Worm (Caenorhabditis elegans) whole organism, L4 larva: ENCODE measurements around the gene mlc-7.
A peak's percentile ranks its signal among the peaks of the same experiment; 100 is the strongest.

Source experiments
- F10B5.3 ChIP-seq: sonication (generic microtip); optimal IDR thresholded peaks from 2 replicates; lab custom pipeline; 2016; ENCODE audit warnings: mild to moderate bottlenecking, missing genetic modification characterization, missing compliant biosample characterization
- F49E8.2 ChIP-seq: sonication (generic microtip); optimal IDR thresholded peaks from 2 replicates; lab custom pipeline; 2016; ENCODE audit warnings: missing compliant biosample characterization, mild to moderate bottlenecking, missing genetic modification characterization, borderline replicate concordance
- T26A8.4 ChIP-seq: fragments of 200-800 bp; sonication (Bioruptor generic); IDR thresholded peaks from 2 replicates; pipeline ENCODE4 v1.3.6; 2022; ENCODE audit warnings: missing genetic modification characterization, missing compliant biosample characterization
- Y48G9A.11 ChIP-seq: fragments of 200-800 bp; sonication (Bioruptor generic); IDR thresholded peaks from 2 replicates; pipeline ENCODE4 v1.3.6; 2022; ENCODE audit warnings: missing genetic modification reagents, missing genetic modification characterization, missing compliant biosample characterization
- Y75B8A.6 ChIP-seq: fragments of 200-800 bp; sonication (Bioruptor generic); IDR thresholded peaks from 2 replicates; pipeline ENCODE4 v1.3.6; 2022; ENCODE audit warnings: missing genetic modification reagents, missing genetic modification characterization, missing compliant biosample characterization
- aha-1 ChIP-seq: fragments of 150-350 bp; peaks from one replicate; lab custom pipeline; 2014; ENCODE audit warnings: missing biosample characterization, missing genetic modification characterization
- aly-2 ChIP-seq: sonication (generic microtip); optimal IDR thresholded peaks from 2 replicates; lab custom pipeline; 2018; ENCODE audit warnings: missing biosample characterization, missing genetic modification characterization
- arid-1 ChIP-seq: fragments of 200-800 bp; sonication (Bioruptor generic); conservative IDR thresholded peaks from 2 replicates; pipeline ENCODE4 v1.3.6; 2022; ENCODE audit warnings: missing genetic modification reagents, missing genetic modification characterization, missing compliant biosample characterization
- attf-4 ChIP-seq: sonication (generic microtip); optimal IDR thresholded peaks from 3 replicates; lab custom pipeline; 2017; ENCODE audit warnings: missing biosample characterization, missing genetic modification characterization
- ceh-28 ChIP-seq: fragments of 150-350 bp; optimal IDR thresholded peaks from 2 replicates; lab custom pipeline; 2014; ENCODE audit warnings: missing biosample characterization, missing genetic modification reagents, missing genetic modification characterization
- daf-16 ChIP-seq, 3 experiments: sonication (generic microtip); optimal IDR thresholded peaks; 2 replicates each; lab custom pipeline; 2016 to 2017; ENCODE audit warnings: missing genetic modification characterization in 3 of 3, missing genetic modification reagents in 3 of 3, mild to moderate bottlenecking in 2 of 3, missing compliant biosample characterization in 2 of 3, missing biosample characterization in 1 of 3, moderate library complexity in 1 of 3
- dmd-6 ChIP-seq: fragments of 200-800 bp; sonication (Bioruptor generic); IDR thresholded peaks from 2 replicates; pipeline ENCODE4 v1.3.6; 2022; ENCODE audit warnings: missing genetic modification reagents, missing genetic modification characterization, missing compliant biosample characterization
- dmd-8 ChIP-seq: fragments of 200-800 bp; sonication (Bioruptor generic); IDR thresholded peaks from 2 replicates; pipeline ENCODE4 v1.3.6; 2022; ENCODE audit warnings: missing genetic modification characterization, missing compliant biosample characterization
- dmd-9 ChIP-seq: fragments of 200-800 bp; sonication (Bioruptor generic); IDR thresholded peaks from 2 replicates; pipeline ENCODE4 v1.3.6; 2022; ENCODE audit warnings: missing genetic modification reagents, missing genetic modification characterization, missing compliant biosample characterization
- duxl-1 ChIP-seq: sonication (generic microtip); optimal IDR thresholded peaks from 2 replicates; lab custom pipeline; 2016; ENCODE audit warnings: mild to moderate bottlenecking, missing genetic modification characterization, moderate library complexity, missing compliant biosample characterization; ENCODE audit not compliant: poor library complexity
- hlh-11 ChIP-seq: fragments of 200-800 bp; sonication (Bioruptor generic); optimal IDR thresholded peaks from 2 replicates; lab custom pipeline; 2018; ENCODE audit warnings: mild to moderate bottlenecking, missing genetic modification characterization, missing compliant biosample characterization
- hmg-1.1 ChIP-seq: fragments of 200-800 bp; sonication (Bioruptor generic); IDR thresholded peaks from 2 replicates; pipeline ENCODE4 v1.3.6; 2022; ENCODE audit warnings: missing genetic modification reagents, missing genetic modification characterization, missing compliant biosample characterization
- lin-1 ChIP-seq: fragments of 200-800 bp; sonication (Bioruptor generic); IDR thresholded peaks from 2 replicates; pipeline ENCODE4 v1.3.6; 2022; ENCODE audit warnings: missing genetic modification reagents, missing genetic modification characterization, missing compliant biosample characterization
- lin-13 ChIP-seq: fragments of 150-350 bp; optimal IDR thresholded peaks from 2 replicates; lab custom pipeline; 2014; ENCODE audit warnings: missing biosample characterization, missing genetic modification reagents, missing genetic modification characterization
- lin-29 ChIP-seq: fragments of 200-800 bp; sonication (Bioruptor generic); IDR thresholded peaks from 2 replicates; pipeline ENCODE4 v1.3.6; 2022; ENCODE audit warnings: missing genetic modification reagents, missing genetic modification characterization, missing compliant biosample characterization
- lin-38 ChIP-seq: fragments of 200-800 bp; sonication (Bioruptor generic); IDR thresholded peaks from 2 replicates; pipeline ENCODE4 v1.3.6; 2022; ENCODE audit warnings: missing genetic modification reagents, missing genetic modification characterization, missing compliant biosample characterization
- lin-39 ChIP-seq: fragments of 150-350 bp; optimal IDR thresholded peaks from 2 replicates; lab custom pipeline; 2014; ENCODE audit warnings: missing biosample characterization, missing genetic modification reagents, missing genetic modification characterization
- lsy-2 ChIP-seq, 2 experiments: fragments of 150-350 bp in 1 of 2; sonication (generic microtip) in 1 of 2; optimal IDR thresholded peaks; 2 replicates each; lab custom pipeline; 2014 to 2017; ENCODE audit warnings: missing biosample characterization in 2 of 2, missing genetic modification characterization in 2 of 2
- madf-9 ChIP-seq: fragments of 200-800 bp; sonication (Bioruptor generic); conservative IDR thresholded peaks from 2 replicates; pipeline ENCODE4 v1.3.6; 2022; ENCODE audit warnings: missing genetic modification reagents, missing genetic modification characterization, missing compliant biosample characterization
- mdl-1 ChIP-seq, 2 experiments: fragments of 150-350 bp in 1 of 2; sonication (generic microtip) in 1 of 2; optimal IDR thresholded peaks; 2 replicates each; lab custom pipeline; 2014 to 2017; ENCODE audit warnings: missing biosample characterization in 2 of 2, missing genetic modification characterization in 2 of 2
- mdt-29 ChIP-seq: fragments of 200-800 bp; sonication (Bioruptor generic); IDR thresholded peaks from 2 replicates; pipeline ENCODE4 v1.3.6; 2022; ENCODE audit warnings: missing genetic modification reagents, missing genetic modification characterization, missing compliant biosample characterization
- nhr-10 ChIP-seq: fragments of 150-350 bp; optimal IDR thresholded peaks from 2 replicates; lab custom pipeline; 2014; ENCODE audit warnings: missing biosample characterization, missing genetic modification characterization
- nhr-111 ChIP-seq: fragments of 200-800 bp; sonication (Bioruptor generic); optimal IDR thresholded peaks from 2 replicates; lab custom pipeline; 2018; ENCODE audit warnings: mild to moderate bottlenecking, missing genetic modification characterization, missing compliant biosample characterization
- nhr-25 ChIP-seq: sonication (generic microtip); optimal IDR thresholded peaks from 2 replicates; lab custom pipeline; 2017; ENCODE audit warnings: missing genetic modification characterization, mild to moderate bottlenecking, missing compliant biosample characterization, antibody characterized with exemption, moderate library complexity, borderline replicate concordance; ENCODE audit not compliant: insufficient read depth
- nhr-28 ChIP-seq: fragments of 150-350 bp; optimal IDR thresholded peaks from 2 replicates; lab custom pipeline; 2014; ENCODE audit warnings: missing biosample characterization, missing genetic modification characterization
- nhr-42 ChIP-seq: fragments of 200-800 bp; sonication (Bioruptor generic); IDR thresholded peaks from 2 replicates; pipeline ENCODE4 v1.3.6; 2022; ENCODE audit warnings: missing genetic modification characterization, missing compliant biosample characterization
- nhr-6 ChIP-seq: fragments of 150-350 bp; optimal IDR thresholded peaks from 2 replicates; lab custom pipeline; 2014; ENCODE audit warnings: missing biosample characterization, missing genetic modification characterization
- nhr-77 ChIP-seq: fragments of 150-350 bp; optimal IDR thresholded peaks from 2 replicates; lab custom pipeline; 2014; ENCODE audit warnings: missing biosample characterization, missing genetic modification characterization
- pha-4 ChIP-seq, 2 experiments: fragments of 150-350 bp in 1 of 2; fragments of 200-800 bp in 1 of 2; sonication (Bioruptor generic) in 1 of 2; IDR thresholded peaks in 1 of 2; optimal IDR thresholded peaks in 1 of 2; 2 replicates each; pipeline versions ENCODE4 v1.3.6 to Lab custom; 2014 to 2022; ENCODE audit warnings: missing genetic modification characterization in 2 of 2, missing genetic modification reagents in 2 of 2, missing biosample characterization in 1 of 2, missing compliant biosample characterization in 1 of 2
- pqm-1 ChIP-seq: sonication (generic microtip); optimal IDR thresholded peaks from 2 replicates; lab custom pipeline; 2017; ENCODE audit warnings: missing biosample characterization, missing genetic modification characterization
- rbr-2 ChIP-seq: sonication (generic microtip); optimal IDR thresholded peaks from 2 replicates; lab custom pipeline; 2016; ENCODE audit warnings: missing genotype, missing genetic modification characterization, missing compliant biosample characterization
- saeg-2 ChIP-seq: fragments of 200-800 bp; sonication (Bioruptor generic); IDR thresholded peaks from 2 replicates; pipeline ENCODE4 v1.3.6; 2022; ENCODE audit warnings: missing genetic modification reagents, missing genetic modification characterization, missing compliant biosample characterization
- sdz-12 ChIP-seq: fragments of 200-800 bp; sonication (Bioruptor generic); optimal IDR thresholded peaks from 2 replicates; lab custom pipeline; 2018; ENCODE audit warnings: mild to moderate bottlenecking, missing genetic modification characterization, missing compliant biosample characterization
- skn-1 ChIP-seq: fragments of 150-350 bp; optimal IDR thresholded peaks from 2 replicates; lab custom pipeline; 2014; ENCODE audit warnings: missing biosample characterization, missing genetic modification characterization
- snpc-1.2 ChIP-seq: fragments of 200-800 bp; sonication (Bioruptor generic); IDR thresholded peaks from 2 replicates; pipeline ENCODE4 v1.3.6; 2022; ENCODE audit warnings: missing genetic modification reagents, missing genetic modification characterization, missing compliant biosample characterization
- tag-97 ChIP-seq: fragments of 200-800 bp; sonication (Bioruptor generic); IDR thresholded peaks from 2 replicates; pipeline ENCODE4 v1.3.6; 2022; ENCODE audit warnings: missing genetic modification characterization, missing compliant biosample characterization
- tra-1 ChIP-seq: fragments of 200-800 bp; sonication (Bioruptor generic); IDR thresholded peaks from 2 replicates; pipeline ENCODE4 v1.3.6; 2022; ENCODE audit warnings: missing genetic modification reagents, missing genetic modification characterization, missing compliant biosample characterization
- unc-62 ChIP-seq, 3 experiments: fragments of 150-350 bp in 1 of 3; sonication (generic microtip); optimal IDR thresholded peaks in 2 of 3; peaks in 1 of 3; 1 replicate in 1 of 3; 2 replicates in 2 of 3; lab custom pipeline; 2014 to 2017; ENCODE audit warnings: missing biosample characterization in 3 of 3, missing genetic modification characterization in 3 of 3, missing genetic modification reagents in 3 of 3, missing genotype in 1 of 3
- vab-7 ChIP-seq: fragments of 200-800 bp; sonication (Bioruptor generic); IDR thresholded peaks from 2 replicates; pipeline ENCODE4 v1.3.6; 2022; ENCODE audit warnings: missing genetic modification reagents, missing genetic modification characterization, missing compliant biosample characterization
- zfp-3 ChIP-seq: fragments of 200-800 bp; sonication (Bioruptor generic); conservative IDR thresholded peaks from 2 replicates; pipeline ENCODE4 v1.3.6; 2022; ENCODE audit warnings: missing genetic modification reagents, missing genetic modification characterization, missing compliant biosample characterization

mlc-7 gene

DNA sequence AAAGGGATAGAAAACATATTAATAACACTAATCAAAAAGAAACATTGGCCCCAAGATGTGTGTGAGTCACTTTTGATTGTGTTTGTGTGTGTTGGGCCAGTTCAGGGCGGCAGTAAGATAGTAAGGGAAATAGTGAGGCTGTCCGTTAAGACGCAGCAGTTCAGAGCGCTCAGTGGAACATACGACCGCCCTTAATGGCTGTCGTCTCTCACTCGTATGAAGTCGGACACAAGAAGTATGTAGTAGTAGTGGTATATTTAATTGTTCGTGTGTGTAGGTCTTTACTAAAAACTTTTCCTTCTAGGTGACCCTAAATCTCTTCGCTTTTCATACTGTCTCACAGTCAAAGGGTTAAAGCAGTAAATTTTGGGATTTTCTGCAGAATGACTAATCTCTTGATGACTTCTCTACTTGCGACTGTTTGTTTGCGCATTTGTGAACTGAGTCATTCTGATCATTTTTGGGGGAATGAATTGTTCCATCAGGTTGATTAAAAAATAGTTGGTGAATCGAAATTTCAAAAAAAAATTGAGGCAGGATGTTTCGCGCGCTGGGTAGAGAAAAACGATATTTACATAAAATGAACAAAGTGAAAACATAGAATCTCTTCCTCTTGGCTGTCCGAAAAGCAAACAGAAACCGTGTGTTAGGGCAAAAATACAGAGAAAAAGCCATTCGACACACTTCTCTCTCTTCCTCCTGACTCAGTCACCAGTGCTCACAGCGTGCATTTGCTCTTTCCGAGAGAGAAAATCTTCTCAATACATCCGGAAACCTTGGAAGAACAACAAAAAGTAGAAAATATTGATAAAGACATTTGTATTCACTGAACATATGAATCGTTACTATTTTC lies 12.2 kb downstream of the mlc-7 start (continued):
- peak; percentile 59 for TF ChIP-seq nhr-10 (tag; lab: Kevin White, UChicago)
- TF ChIP-seq lsy-2 (tag; optimal IDR thresholded peaks at IDR 0.05; lab: Kevin White, UChicago), result peak in 1 of 2 experiments; percentile 38
- peak; percentile 56 for TF ChIP-seq hlh-11 (tag; lab: Kevin White, UChicago)
- TF ChIP-seq nhr-28 (tag; lab: Kevin White, UChicago), result peak; percentile 96
- 0 out of 2 replicates have a peak, but pooled peaks have one; percentile 7 for TF ChIP-seq lin-1 (GFP tag; lab: Robert Waterston, UW)
- TF ChIP-seq saeg-2, result 0 out of 2 replicates have a peak, but pooled peaks have one; percentile 31
- no peak for TF ChIP-seq nhr-42 (GFP tag; lab: Robert Waterston, UW)
- no peak for TF ChIP-seq lin-39 (tag; lab: Kevin White, UChicago)
- TF ChIP-seq F49E8.2 (tag; lab: Kevin White, UChicago), result no peak
- 0 out of 2 replicates have a peak, but pooled peaks have one; percentile 8 for TF ChIP-seq dmd-6 (GFP tag; lab: Robert Waterston, UW)
- TF ChIP-seq mdt-29 (GFP tag; lab: Robert Waterston, UW), result 0 out of 2 replicates have a peak, but pooled peaks have one; percentile 36
- peak; percentile 63 for TF ChIP-seq pqm-1 (tag; lab: Kevin White, UChicago)
- no peak for TF ChIP-seq daf-16 (GFP tag; optimal IDR thresholded peaks at IDR 0.05; lab: Kevin White, UChicago)
- peak; percentile 28 for TF ChIP-seq daf-16 (tag; optimal IDR thresholded peaks at IDR 0.05; lab: Kevin White, UChicago)
- TF ChIP-seq tra-1, result peak; percentile 6; the same call in 1 of the 2 replicates
- TF ChIP-seq snpc-1.2, result 0 out of 2 replicates have a peak, but pooled peaks have one; percentile 6
- 0 out of 2 replicates have a peak, but pooled peaks have one; percentile 43 for TF ChIP-seq zfp-3 (GFP tag; lab: Robert Waterston, UW)
- TF ChIP-seq pha-4 (GFP tag; IDR thresholded peaks at IDR 0.05; lab: Robert Waterston, UW), result no peak
- TF ChIP-seq pha-4 (tag; optimal IDR thresholded peaks at IDR 0.05; lab: Kevin White, UChicago), result no peak
- peak; percentile 8 for TF ChIP-seq F10B5.3 (tag; lab: Kevin White, UChicago)
- no peak for TF ChIP-seq sdz-12
- peak; percentile 35; the same call in 1 of the 2 replicates for TF ChIP-seq arid-1 (GFP tag; lab: Robert Waterston, UW)

- TF ChIP-seq aha-1 (tag; lab: Kevin White, UChicago) (no peak), lin-29 (GFP tag; lab: Robert Waterston, UW) (no peak), Y48G9A.11 (no peak), vab-7 (no peak), Y75B8A.6 (GFP tag; lab: Robert Waterston, UW) (no peak), nhr-111 (GFP tag; lab: Kevin White, UChicago) (peak; percentile 30), lin-38 (no peak), F10B5.3 (tag; lab: Kevin White, UChicago) (no peak), dmd-9 (GFP tag; lab: Robert Waterston, UW) (no peak), duxl-1 (tag; lab: Kevin White, UChicago) (no peak), mdl-1 (tag; optimal IDR thresholded peaks at IDR 0.05; lab: Kevin White, UChicago) (no peak), sdz-12 (peak; percentile 6), lin-13 (no peak), aly-2 (tag; lab: Kevin White, UChicago) (no peak), arid-1 (GFP tag; lab: Robert Waterston, UW) (0 out of 2 replicates have a peak, but pooled peaks have one; percentile 20), unc-62 (GFP tag; optimal IDR thresholded peaks at IDR 0.05 in 1 of 2; lab: Kevin White, UChicago) (peak in 1 of 2 experiments; percentile 94), unc-62 (tag; optimal IDR thresholded peaks at IDR 0.05; lab: Kevin White, UChicago) (no peak), skn-1 (tag; lab: Kevin White, UChicago) (no peak), tag-97 (GFP tag; lab: Robert Waterston, UW) (no peak), F49E8.2 (tag; lab: Kevin White, UChicago) (no peak), hmg-1.1 (no peak), madf-9 (no peak), nhr-77 (tag; lab: Kevin White, UChicago) (no peak), attf-4 (tag; lab: Kevin White, UChicago) (no peak), dmd-8 (GFP tag; lab: Robert Waterston, UW) (no peak), saeg-2 (no peak), ceh-28 (tag; lab: Kevin White, UChicago) (no peak), nhr-6 (tag; lab: Kevin White, UChicago) (no peak), tra-1 (no peak), T26A8.4 (GFP tag; lab: Robert Waterston, UW) (no peak), nhr-25 (tag; lab: Kevin White, UChicago) (no peak), rbr-2 (no peak)
Observed at ce11 chrIII:13765782-13766181, 14.5 kb downstream of the mlc-7 start.
